Fruit fly (Drosophila melanogaster) whole organism, wandering third instar larva: Measurements from ENCODE around the gene Idh3b.

ENCODE experiments used
- Hnf4 ChIP-seq: fragments of 200-800 bp; sonication (Bioruptor generic); optimal IDR thresholded peaks from 2 replicates; lab custom pipeline; 2016; ENCODE audit warnings: missing biosample characterization, mild to moderate bottlenecking, missing genetic modification characterization
- Hr78 ChIP-seq: fragments of >200 bp; optimal IDR thresholded peaks from 2 replicates; lab custom pipeline; 2017; ENCODE audit warnings: missing biosample characterization, missing genetic modification characterization
- OdsH ChIP-seq: fragments of 200-800 bp; sonication (Bioruptor generic); optimal IDR thresholded peaks from 2 replicates; lab custom pipeline; 2016; ENCODE audit warnings: missing biosample characterization, mild to moderate bottlenecking, missing genetic modification characterization
- br ChIP-seq: fragments of 200-800 bp; sonication (Bioruptor generic); optimal IDR thresholded peaks from 2 replicates; lab custom pipeline; 2016; ENCODE audit warnings: missing biosample characterization, missing genetic modification characterization
- dl ChIP-seq, 2 experiments: fragments of 175-275, 200-275 bp in 1 of 2; fragments of 200-275 bp in 1 of 2; sonication (Bioruptor generic); optimal IDR thresholded peaks; lab custom pipeline; 2018; ENCODE audit warnings: mild to moderate bottlenecking in 2 of 2, missing biosample characterization in 2 of 2, missing genetic modification characterization in 2 of 2, moderate library complexity in 2 of 2; ENCODE audit not compliant: partially characterized antibody in 2 of 2, insufficient read depth in 1 of 2
- dmrt93B ChIP-seq: fragments of 200-800 bp; sonication (Bioruptor generic); optimal IDR thresholded peaks from 2 replicates; lab custom pipeline; 2018; ENCODE audit warnings: missing biosample characterization, mild to moderate bottlenecking, missing genetic modification characterization
- ey ChIP-seq: fragments of 200-800 bp; sonication (Bioruptor generic); optimal IDR thresholded peaks from 2 replicates; lab custom pipeline; 2016; ENCODE audit warnings: missing biosample characterization, missing genetic modification characterization
- fru ChIP-seq: fragments of 200-800 bp; sonication (Bioruptor generic); optimal IDR thresholded peaks from 3 replicates; lab custom pipeline; 2016; ENCODE audit warnings: missing biosample characterization, mild to moderate bottlenecking, missing genetic modification characterization
- h ChIP-seq: fragments of 200-800 bp; sonication (Bioruptor generic); optimal IDR thresholded peaks from 3 replicates; lab custom pipeline; 2016; ENCODE audit warnings: missing biosample characterization, mild to moderate bottlenecking, missing genetic modification characterization
- jim ChIP-seq: fragments of 175-275, 200-325 bp; sonication (Bioruptor generic); optimal IDR thresholded peaks from 2 replicates; lab custom pipeline; 2016; ENCODE audit warnings: missing biosample characterization, mild to moderate bottlenecking, missing genetic modification characterization
- lola ChIP-seq: fragments of >200 bp; optimal IDR thresholded peaks from 2 replicates; lab custom pipeline; 2017; ENCODE audit warnings: missing biosample characterization, missing genetic modification characterization
- psq ChIP-seq: fragments of 200-800 bp; sonication (Bioruptor generic); optimal IDR thresholded peaks from 3 replicates; lab custom pipeline; 2017; ENCODE audit warnings: missing biosample characterization, mild to moderate bottlenecking, missing genetic modification characterization, moderate library complexity
- sv ChIP-seq: fragments of 200-800 bp; sonication (Bioruptor generic); optimal IDR thresholded peaks from 3 replicates; lab custom pipeline; 2016; ENCODE audit warnings: missing biosample characterization, missing genetic modification characterization
- usp ChIP-seq: fragments of >200 bp; optimal IDR thresholded peaks from 2 replicates; lab custom pipeline; 2017; ENCODE audit warnings: missing biosample characterization, missing genetic modification characterization

DNA sequence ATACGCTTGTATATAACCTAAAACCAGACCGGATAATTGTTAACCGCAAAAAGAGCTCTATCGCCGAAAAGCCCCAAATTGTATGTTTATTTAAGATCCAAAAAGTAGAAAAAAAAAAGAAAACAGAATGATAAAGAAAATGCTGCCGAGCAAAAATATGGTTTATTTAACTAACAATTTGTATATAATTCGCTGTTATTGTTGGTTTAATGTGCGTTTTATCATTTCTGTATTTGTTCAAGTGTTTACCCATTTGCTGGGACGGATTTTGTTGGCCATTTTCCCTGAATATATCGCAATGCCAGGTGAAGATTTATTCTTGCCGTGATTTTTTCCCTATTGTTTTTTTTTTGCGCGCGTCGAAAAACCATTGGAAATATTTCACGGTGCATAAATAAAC lies 37.9 kb upstream of the Idh3b start:
- no peak for TF ChIP-seq br (GFP tag; lab: Kevin White, UChicago)
- no peak for TF ChIP-seq dmrt93B (GFP tag; lab: Kevin White, UChicago)
- no peak for TF ChIP-seq psq (GFP tag; lab: Kevin White, UChicago)
- peak; percentile 25 for TF ChIP-seq h (GFP tag; lab: Kevin White, UChicago)
- TF ChIP-seq Hr78 (GFP tag; lab: Kevin White, UChicago), result no peak
- no peak for TF ChIP-seq ey (GFP tag; lab: Kevin White, UChicago)
- TF ChIP-seq Hnf4 (GFP tag; lab: Kevin White, UChicago), result no peak
- TF ChIP-seq sv, result no peak
- TF ChIP-seq lola, result no peak
- TF ChIP-seq jim (GFP tag; lab: Kevin White, UChicago), result no peak
- TF ChIP-seq fru (GFP tag; lab: Kevin White, UChicago), result no peak
- TF ChIP-seq usp (GFP tag; lab: Kevin White, UChicago), result no peak
- TF ChIP-seq OdsH, result peak; percentile 26
- no peak for TF ChIP-seq dl (GFP tag; optimal IDR thresholded peaks at IDR 0.05; lab: Kevin White, UChicago; ENCODE audit: insufficient read depth in 1 of 2, partially characterized antibody in 2 of 2)
